Worm (Caenorhabditis elegans): ENCODE data around the gene swip-10.

Gene swip-10

ce11 chrX:2116304-2116867, 1.7 kb downstream of the swip-10 start:
- TF ChIP-seq tra-4 (tag; optimal IDR thresholded peaks at IDR 0.05) (no peak), aly-1 (tag; optimal IDR thresholded peaks at IDR 0.05) (no peak), hmg-4 (GFP tag; optimal IDR thresholded peaks at IDR 0.05) (no peak), tbx-37 (GFP tag; conservative IDR thresholded peaks at IDR 0.05) (no peak), B0310.2 (tag; optimal IDR thresholded peaks at IDR 0.05) (no peak), pes-1 (GFP tag; IDR thresholded peaks at IDR 0.05) (no peak), hmbx-1 (tag; optimal IDR thresholded peaks at IDR 0.05) (no peak), ama-1 (optimal IDR thresholded peaks at IDR 0.05) (no peak), ceh-13 (GFP tag; optimal IDR thresholded peaks at IDR 0.05) (no peak), ets-7 (tag; optimal IDR thresholded peaks at IDR 0.05) (no peak), scrt-1 (GFP tag; IDR thresholded peaks at IDR 0.05) (no peak), sea-1 (GFP tag; conservative IDR thresholded peaks at IDR 0.05) (no peak), F13C5.2 (tag; optimal IDR thresholded peaks at IDR 0.05) (no peak), flt-1 (GFP tag; IDR thresholded peaks at IDR 0.05) (no peak), ceh-36 (tag; optimal IDR thresholded peaks at IDR 0.05) (no peak), hnd-1 (tag; optimal IDR thresholded peaks at IDR 0.05) (no peak), tbx-11 (GFP tag; IDR thresholded peaks at IDR 0.05) (no peak)

ce11 chrX:2114171-2114570, 3.9 kb downstream of the swip-10 start:
- no peak for TF ChIP-seq scrt-1 (GFP tag; IDR thresholded peaks at IDR 0.05)
- no peak for TF ChIP-seq tbx-11 (GFP tag; IDR thresholded peaks at IDR 0.05)
- no peak for TF ChIP-seq tra-4 (tag; optimal IDR thresholded peaks at IDR 0.05)
- no peak for TF ChIP-seq hmg-4 (GFP tag; optimal IDR thresholded peaks at IDR 0.05)
- no peak for TF ChIP-seq B0310.2 (tag; optimal IDR thresholded peaks at IDR 0.05)
- TF ChIP-seq pes-1 (GFP tag; IDR thresholded peaks at IDR 0.05) = no peak
- no peak for TF ChIP-seq aly-1 (tag; optimal IDR thresholded peaks at IDR 0.05)
- TF ChIP-seq ceh-36 (tag; optimal IDR thresholded peaks at IDR 0.05) = no peak
- no peak for TF ChIP-seq ets-7 (tag; optimal IDR thresholded peaks at IDR 0.05)
- no peak for TF ChIP-seq tbx-37 (GFP tag; conservative IDR thresholded peaks at IDR 0.05)
- no peak for TF ChIP-seq flt-1 (GFP tag; IDR thresholded peaks at IDR 0.05)
- TF ChIP-seq F13C5.2 (tag; optimal IDR thresholded peaks at IDR 0.05) = no peak
- TF ChIP-seq ama-1 (optimal IDR thresholded peaks at IDR 0.05) = no peak

- TF ChIP-seq sea-1 (GFP tag; conservative IDR thresholded peaks at IDR 0.05) (no peak), ceh-13 (GFP tag; optimal IDR thresholded peaks at IDR 0.05) (no peak), ama-1 (optimal IDR thresholded peaks at IDR 0.05) (no peak), scrt-1 (GFP tag; IDR thresholded peaks at IDR 0.05) (no peak), ceh-36 (tag; optimal IDR thresholded peaks at IDR 0.05) (no peak), pes-1 (GFP tag; IDR thresholded peaks at IDR 0.05) (no peak), flt-1 (GFP tag; IDR thresholded peaks at IDR 0.05) (no peak), tra-4 (tag; optimal IDR thresholded peaks at IDR 0.05) (no peak), hmg-4 (GFP tag; optimal IDR thresholded peaks at IDR 0.05) (no peak), hnd-1 (tag; optimal IDR thresholded peaks at IDR 0.05) (no peak), hmbx-1 (tag; optimal IDR thresholded peaks at IDR 0.05) (no peak), B0310.2 (tag; optimal IDR thresholded peaks at IDR 0.05) (no peak), F13C5.2 (tag; optimal IDR thresholded peaks at IDR 0.05) (no peak), ets-7 (tag; optimal IDR thresholded peaks at IDR 0.05) (no peak), aly-1 (tag; optimal IDR thresholded peaks at IDR 0.05) (no peak), tbx-37 (GFP tag; conservative IDR thresholded peaks at IDR 0.05) (no peak), tbx-11 (GFP tag; IDR thresholded peaks at IDR 0.05) (no peak)
Measured at ce11 chrX:2113004-2113403, 5.1 kb downstream of the swip-10 start, which contains the start of gene bus-5. Gene bus-5, minus strand, starts transcription at chrX:2113104.

- TF ChIP-seq hmbx-1 (tag; optimal IDR thresholded peaks at IDR 0.05) (no peak), ceh-36 (tag; optimal IDR thresholded peaks at IDR 0.05) (no peak), ceh-13 (GFP tag; optimal IDR thresholded peaks at IDR 0.05) (no peak), F13C5.2 (tag; optimal IDR thresholded peaks at IDR 0.05) (no peak)
Measured at ce11 chrX:2110603-2111327, 7.3 kb downstream of the swip-10 start.

ce11 chrX:2108682-2109081, 9.4 kb downstream of the swip-10 start, which contains the start of gene F53B1.2:
Gene F53B1.2, plus strand, starts transcription at chrX:2108982.
- TF ChIP-seq tbx-11 (GFP tag; IDR thresholded peaks at IDR 0.05) (no peak), aly-1 (tag; optimal IDR thresholded peaks at IDR 0.05) (no peak), sea-1 (GFP tag; conservative IDR thresholded peaks at IDR 0.05) (no peak), flt-1 (GFP tag; IDR thresholded peaks at IDR 0.05) (no peak), hnd-1 (tag; optimal IDR thresholded peaks at IDR 0.05) (no peak)

ce11 chrX:2108182-2108581, 9.9 kb downstream of the swip-10 start:
- TF ChIP-seq hmg-4 (GFP tag; optimal IDR thresholded peaks at IDR 0.05) = no peak
- no peak for TF ChIP-seq ceh-13 (GFP tag; optimal IDR thresholded peaks at IDR 0.05)
- TF ChIP-seq pes-1 (GFP tag; IDR thresholded peaks at IDR 0.05) = no peak
- TF ChIP-seq ceh-36 (tag; optimal IDR thresholded peaks at IDR 0.05) = no peak
- no peak for TF ChIP-seq tra-4 (tag; optimal IDR thresholded peaks at IDR 0.05)
- TF ChIP-seq tbx-11 (GFP tag; IDR thresholded peaks at IDR 0.05) = 0 out of 2 replicates have a peak, but pooled peaks have one; percentile 8
- no peak for TF ChIP-seq ets-7 (tag; optimal IDR thresholded peaks at IDR 0.05)
- TF ChIP-seq scrt-1 (GFP tag; IDR thresholded peaks at IDR 0.05) = no peak
- TF ChIP-seq ama-1 (optimal IDR thresholded peaks at IDR 0.05) = no peak
- 0 out of 2 replicates have a peak, but pooled peaks have one; percentile 16 for TF ChIP-seq sea-1 (GFP tag; conservative IDR thresholded peaks at IDR 0.05)
- 0 out of 2 replicates have a peak, but pooled peaks have one; percentile 23 for TF ChIP-seq tbx-37 (GFP tag; conservative IDR thresholded peaks at IDR 0.05)
- TF ChIP-seq aly-1 (tag; optimal IDR thresholded peaks at IDR 0.05) = no peak
- TF ChIP-seq hnd-1 (tag; optimal IDR thresholded peaks at IDR 0.05) = no peak
- no peak for TF ChIP-seq flt-1 (GFP tag; IDR thresholded peaks at IDR 0.05)
- no peak for TF ChIP-seq hmbx-1 (tag; optimal IDR thresholded peaks at IDR 0.05)
- no peak for TF ChIP-seq F13C5.2 (tag; optimal IDR thresholded peaks at IDR 0.05)
- TF ChIP-seq B0310.2 (tag; optimal IDR thresholded peaks at IDR 0.05) = no peak

ce11 chrX:2107414-2107813, 10.6 kb downstream of the swip-10 start:
- TF ChIP-seq hnd-1 (tag; optimal IDR thresholded peaks at IDR 0.05) (no peak), tra-4 (tag; optimal IDR thresholded peaks at IDR 0.05) (no peak), flt-1 (GFP tag; IDR thresholded peaks at IDR 0.05) (no peak), scrt-1 (GFP tag; IDR thresholded peaks at IDR 0.05) (no peak)
